Fruit fly (Drosophila melanogaster): ENCODE data around the gene tsg.

- no peak for TF ChIP-seq Hr96 (GFP tag; optimal IDR thresholded peaks at IDR 0.05)
- no peak for TF ChIP-seq CG12768 (GFP tag; optimal IDR thresholded peaks at IDR 0.05)
- TF ChIP-seq kay (GFP tag; ENCODE audit: borderline replicate concordance) = no peak
- TF ChIP-seq Mnt (GFP tag; optimal IDR thresholded peaks at IDR 0.05) = no peak
- TF ChIP-seq CG11617 (GFP tag; optimal IDR thresholded peaks at IDR 0.05) = no peak
- TF ChIP-seq ovo (GFP tag; optimal IDR thresholded peaks at IDR 0.05) = no peak
- TF ChIP-seq toe (GFP tag; optimal IDR thresholded peaks at IDR 0.05) = no peak
- no peak for TF ChIP-seq CG14711 (tag; optimal IDR thresholded peaks at IDR 0.05)
Measured at dm6 chrX:12001005-12001404, 12.3 kb upstream of the tsg start.
